Worm (Caenorhabditis elegans): ENCODE data around the gene Y39A3A.2.

ce11 chrIII:2060857-2061256 lies 3.4 kb upstream of the Y39A3A.2 start, which contains the start of gene ins-16:
- no peak for TF ChIP-seq med-1 (GFP tag; optimal IDR thresholded peaks at IDR 0.05; ENCODE audit: insufficient read depth)
- no peak for TF ChIP-seq tab-1 (GFP tag; IDR thresholded peaks at IDR 0.05)
- TF ChIP-seq T22C8.4 (GFP tag; IDR thresholded peaks at IDR 0.05) = no peak
- TF ChIP-seq ref-1 (GFP tag; conservative IDR thresholded peaks at IDR 0.05) = no peak
- no peak for TF ChIP-seq ztf-23 (GFP tag; IDR thresholded peaks at IDR 0.05)

Measured in whole organism, midembryonic.